Worm (Caenorhabditis elegans): ENCODE results near the gene hmg-1.2.

hmg-1.2 gene

DNA sequence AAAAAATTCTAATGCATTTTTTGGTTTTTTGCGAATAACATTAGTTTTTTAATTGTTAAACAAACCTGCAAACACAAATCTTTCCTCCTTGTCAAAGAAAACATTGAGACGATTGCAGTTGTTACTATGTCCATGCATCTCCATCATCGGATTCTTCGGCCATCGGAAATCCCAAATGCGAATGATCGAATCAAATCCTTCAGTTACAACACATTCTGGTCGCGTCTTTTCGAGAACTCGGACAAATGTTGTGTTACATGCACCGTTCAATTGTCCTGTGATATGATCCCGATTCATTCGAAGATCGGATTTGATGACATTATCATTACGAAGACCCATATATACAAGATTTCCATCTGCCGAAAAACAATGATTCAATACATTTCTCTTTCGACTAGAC, 20.1 kb downstream of the hmg-1.2 start:
- TF ChIP-seq elt-3 (tag; optimal IDR thresholded peaks at IDR 0.05) (no peak), R02D3.7 (tag; optimal IDR thresholded peaks at IDR 0.05) (no peak)

DNA sequence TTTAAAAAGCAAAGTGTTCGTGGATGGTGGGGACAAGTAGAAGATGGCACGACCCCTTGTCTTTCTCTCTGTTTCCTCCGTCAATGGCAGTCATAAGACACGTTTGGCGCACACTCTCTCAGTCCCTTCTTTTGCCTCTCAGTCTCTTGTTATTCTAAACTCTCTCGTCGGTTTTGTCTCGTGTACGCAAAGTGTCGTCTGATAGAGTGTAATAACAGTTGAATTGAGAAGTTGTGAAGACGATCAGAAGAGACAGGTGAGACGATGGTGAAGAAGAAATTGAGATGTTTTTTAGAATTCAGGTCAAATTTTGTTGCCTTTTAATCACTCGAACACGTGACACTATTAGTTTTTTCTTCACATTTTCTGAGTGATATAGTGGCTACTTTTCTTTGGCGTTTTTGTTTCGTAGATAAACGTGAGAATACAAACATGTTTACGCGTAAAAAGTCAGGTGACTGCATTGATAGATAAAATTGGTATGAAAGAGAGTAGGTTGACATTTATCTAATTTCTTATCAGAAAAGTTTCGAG, 23.0 kb downstream of the hmg-1.2 start, which contains the start of gene F47D12.9:
Gene F47D12.9 (minus strand): TSS at position 267 of the 534 bp plus-strand sequence.
- TF ChIP-seq nhr-25 (tag; optimal IDR thresholded peaks at IDR 0.05) (peak; percentile 87), snpc-4 (tag; optimal IDR thresholded peaks at IDR 0.05) (no peak), nhr-21 (tag; optimal IDR thresholded peaks at IDR 0.05) (peak; percentile 85), nhr-11 (tag; optimal IDR thresholded peaks at IDR 0.05) (no peak), blmp-1 (tag; optimal IDR thresholded peaks at IDR 0.05; ENCODE audit: insufficient read depth) (peak; percentile 61), zag-1 (tag; optimal IDR thresholded peaks at IDR 0.05) (peak; percentile 52), nhr-237 (tag; optimal IDR thresholded peaks at IDR 0.05) (no peak), egl-27 (tag; optimal IDR thresholded peaks at IDR 0.05) (peak; percentile 25), ztf-1 (GFP tag; conservative IDR thresholded peaks at IDR 0.05) (no peak), nhr-6 (tag; optimal IDR thresholded peaks at IDR 0.05) (peak; percentile 69), nhr-23 (tag; optimal IDR thresholded peaks at IDR 0.05) (no peak), sma-9 (GFP tag; optimal IDR thresholded peaks at IDR 0.05) (peak; percentile 54), sma-9 (tag; optimal IDR thresholded peaks at IDR 0.05) (no peak), ceh-82 (tag; optimal IDR thresholded peaks at IDR 0.05) (no peak), ama-1 (optimal IDR thresholded peaks at IDR 0.05) (peak; percentile 56), gmeb-1 (tag; optimal IDR thresholded peaks at IDR 0.05) (peak; percentile 51), sma-3 (GFP tag; optimal IDR thresholded peaks at IDR 0.05) (peak; percentile 89), nhr-129 (tag; optimal IDR thresholded peaks at IDR 0.05) (peak; percentile 93), lsy-2 (tag; optimal IDR thresholded peaks at IDR 0.05) (peak; percentile 56 to 85), fos-1 (tag; optimal IDR thresholded peaks at IDR 0.05) (peak; percentile 43), C34F6.9 (tag; optimal IDR thresholded peaks at IDR 0.05) (peak; percentile 93), sem-4 (tag; optimal IDR thresholded peaks at IDR 0.05) (peak; percentile 82), dmd-4 (tag; optimal IDR thresholded peaks at IDR 0.05) (no peak), lin-39 (tag; optimal IDR thresholded peaks at IDR 0.05) (no peak), R02D3.7 (tag; optimal IDR thresholded peaks at IDR 0.05) (no peak), ZK546.5 (tag; optimal IDR thresholded peaks at IDR 0.05) (no peak), lin-13 (GFP tag; optimal IDR thresholded peaks at IDR 0.05) (peak; percentile 36), ztf-4 (tag; optimal IDR thresholded peaks at IDR 0.05) (peak; percentile 49), unc-55 (GFP tag; optimal IDR thresholded peaks at IDR 0.05) (peak; percentile 72), crh-2 (tag; optimal IDR thresholded peaks at IDR 0.05) (peak; percentile 86), F13H6.1 (tag; optimal IDR thresholded peaks at IDR 0.05) (peak; percentile 68), mdl-1 (tag; optimal IDR thresholded peaks at IDR 0.05) (peak; percentile 4 to 80)

DNA sequence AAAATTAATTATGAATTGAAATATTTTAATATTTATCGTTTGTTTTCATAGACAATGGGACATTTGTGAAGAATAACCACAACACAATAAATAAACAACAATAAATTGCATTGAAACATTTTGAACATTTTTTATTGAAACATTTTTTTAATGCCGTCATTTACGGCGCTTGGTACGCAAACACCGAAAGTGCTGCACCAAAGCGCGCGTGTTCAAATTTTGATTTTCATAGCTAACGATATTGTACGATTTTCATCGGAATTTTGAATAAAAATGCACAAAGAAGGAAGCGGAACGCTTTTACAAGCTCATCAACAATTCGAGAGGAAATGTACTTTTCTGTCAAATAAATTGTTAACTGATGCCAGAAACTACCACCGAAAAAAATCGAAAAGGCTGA, 23.6 kb downstream of the hmg-1.2 start:
- TF ChIP-seq nhr-25 (tag; optimal IDR thresholded peaks at IDR 0.05) (no peak), fos-1 (tag; optimal IDR thresholded peaks at IDR 0.05) (no peak), F13H6.1 (tag; optimal IDR thresholded peaks at IDR 0.05) (no peak), nhr-237 (tag; optimal IDR thresholded peaks at IDR 0.05) (no peak), lsy-2 (tag; optimal IDR thresholded peaks at IDR 0.05) (no peak), elt-1 (tag; optimal IDR thresholded peaks at IDR 0.05) (no peak), mab-5 (tag; optimal IDR thresholded peaks at IDR 0.05) (no peak), ceh-16 (tag; optimal IDR thresholded peaks at IDR 0.05) (no peak), ztf-11 (tag; optimal IDR thresholded peaks at IDR 0.05) (no peak), C34F6.9 (tag; optimal IDR thresholded peaks at IDR 0.05) (no peak), alr-1 (tag; optimal IDR thresholded peaks at IDR 0.05) (no peak), nhr-6 (tag; optimal IDR thresholded peaks at IDR 0.05) (no peak), mdl-1 (tag; optimal IDR thresholded peaks at IDR 0.05) (no peak), lin-11 (tag; optimal IDR thresholded peaks at IDR 0.05) (no peak), snpc-4 (tag; optimal IDR thresholded peaks at IDR 0.05) (no peak), skn-1 (tag; optimal IDR thresholded peaks at IDR 0.05) (no peak)

All from whole organism, L2 larva.